Fruit fly (Drosophila melanogaster) whole organism, embryonic: ENCODE data around the gene CG31121.

Source experiments
- Atf-2 ChIP-seq: fragments of 200-800 bp; sonication (Bioruptor generic); optimal IDR thresholded peaks from 2 replicates; lab custom pipeline; 2016; ENCODE audit warnings: missing biosample characterization, missing genetic modification characterization
- Atf3 ChIP-seq: fragments of 200-800 bp; sonication (Bioruptor generic); optimal IDR thresholded peaks from 3 replicates; lab custom pipeline; 2016; ENCODE audit warnings: missing biosample characterization, missing genetic modification characterization
- CG11093 ChIP-seq: fragments of 200-800 bp; sonication (Bioruptor generic); IDR thresholded peaks from 3 replicates; pipeline ENCODE4 v1.3.6; 2022; ENCODE audit warnings: missing biosample characterization, missing genetic modification characterization
- CG11398 ChIP-seq: fragments of 200-800 bp; sonication (Bioruptor generic); optimal IDR thresholded peaks from 2 replicates; lab custom pipeline; 2016; ENCODE audit warnings: missing biosample characterization, missing genetic modification characterization
- CG12219 ChIP-seq: fragments of 200-800 bp; sonication (Bioruptor generic); optimal IDR thresholded peaks from 3 replicates; lab custom pipeline; 2018; ENCODE audit warnings: missing biosample characterization, mild to moderate bottlenecking, missing genetic modification characterization
- CG12236 ChIP-seq: fragments of 200-800 bp; sonication (Bioruptor generic); optimal IDR thresholded peaks from 2 replicates; lab custom pipeline; 2016; ENCODE audit warnings: missing biosample characterization, missing genetic modification characterization
- CG12659 ChIP-seq: fragments of 200-800 bp; sonication (Bioruptor generic); optimal IDR thresholded peaks from 3 replicates; lab custom pipeline; 2017; ENCODE audit warnings: mild to moderate bottlenecking, missing biosample characterization, missing genetic modification reagents, missing genetic modification characterization
- CG14441 ChIP-seq: fragments of 200-800 bp; sonication (Bioruptor generic); IDR thresholded peaks from 2 replicates; pipeline ENCODE4 v1.3.6; 2022; ENCODE audit warnings: missing biosample characterization, missing genetic modification characterization
- CG16863 ChIP-seq: fragments of 200-800 bp; sonication (Bioruptor generic); optimal IDR thresholded peaks from 3 replicates; lab custom pipeline; 2016; ENCODE audit warnings: missing biosample characterization, missing genetic modification characterization
- CG17359 ChIP-seq: fragments of 200-800 bp; sonication (Bioruptor generic); optimal IDR thresholded peaks from 3 replicates; lab custom pipeline; 2018; ENCODE audit warnings: missing biosample characterization, mild to moderate bottlenecking, missing genetic modification characterization, moderate library complexity
- CG18262 ChIP-seq: fragments of 200-800 bp; optimal IDR thresholded peaks from 3 replicates; lab custom pipeline; 2019; ENCODE audit warnings: missing biosample characterization, mild to moderate bottlenecking, missing genetic modification characterization, moderate library complexity
- CG1832 ChIP-seq: fragments of 200-800 bp; sonication (Bioruptor generic); optimal IDR thresholded peaks from 2 replicates; lab custom pipeline; 2017; ENCODE audit warnings: missing biosample characterization, mild to moderate bottlenecking, missing genetic modification characterization, inconsistent platforms
- CG3163 ChIP-seq: fragments of 200-800 bp; sonication (Bioruptor generic); optimal IDR thresholded peaks from 3 replicates; lab custom pipeline; 2016; ENCODE audit warnings: missing biosample characterization, missing genetic modification characterization
- CG34376 ChIP-seq: fragments of 200-800 bp; sonication (Bioruptor generic); optimal IDR thresholded peaks from 2 replicates; lab custom pipeline; 2018; ENCODE audit warnings: missing biosample characterization, mild to moderate bottlenecking, missing genetic modification characterization
- CG3838 ChIP-seq: fragments of 200-800 bp; sonication (Bioruptor generic); optimal IDR thresholded peaks from 3 replicates; lab custom pipeline; 2016; ENCODE audit warnings: missing biosample characterization, missing genetic modification characterization
- CG4424 ChIP-seq: fragments of 200-800 bp; sonication (Bioruptor generic); optimal IDR thresholded peaks from 3 replicates; lab custom pipeline; 2016; ENCODE audit warnings: missing biosample characterization, missing genetic modification characterization
- CG4820 ChIP-seq: fragments of 200-800 bp; sonication (Bioruptor generic); optimal IDR thresholded peaks from 3 replicates; lab custom pipeline; 2016; ENCODE audit warnings: missing biosample characterization, missing genetic modification characterization
- CG5245 ChIP-seq: fragments of 200-800 bp; sonication (Bioruptor generic); optimal IDR thresholded peaks from 3 replicates; lab custom pipeline; 2016; ENCODE audit warnings: missing biosample characterization, missing genetic modification characterization
- CG6791 ChIP-seq: fragments of 200-800 bp; sonication (Bioruptor generic); IDR thresholded peaks from 3 replicates; pipeline ENCODE4 v1.3.6; 2022; ENCODE audit warnings: missing biosample characterization, missing genetic modification characterization; ENCODE audit not compliant: partially characterized antibody
- CG6854 ChIP-seq: fragments of 200-800 bp; sonication (Bioruptor generic); optimal IDR thresholded peaks from 3 replicates; lab custom pipeline; 2017; ENCODE audit warnings: missing biosample characterization, mild to moderate bottlenecking, missing genetic modification characterization
- CG9797 ChIP-seq: fragments of 200-800 bp; sonication (Bioruptor generic); optimal IDR thresholded peaks from 3 replicates; lab custom pipeline; 2018; ENCODE audit warnings: missing biosample characterization, mild to moderate bottlenecking, missing genetic modification characterization
- CG9932 ChIP-seq: fragments of 200-800 bp; sonication (Bioruptor generic); IDR thresholded peaks from 2 replicates; pipeline ENCODE4 v1.3.6; 2022; ENCODE audit warnings: missing biosample characterization, missing genetic modification characterization
- D ChIP-seq, 2 experiments: fragments of 200-800 bp in 1 of 2; fragments of >200 bp in 1 of 2; sonication (Bioruptor generic) in 1 of 2; optimal IDR thresholded peaks; 2 replicates in 1 of 2; 3 replicates in 1 of 2; lab custom pipeline; 2017; ENCODE audit warnings: mild to moderate bottlenecking in 1 of 2, missing biosample characterization in 1 of 2, missing genetic modification characterization in 1 of 2, missing genetic modification reagents in 1 of 2
- E2f1 ChIP-seq: fragments of 200-800 bp; sonication (Bioruptor generic); IDR thresholded peaks from 2 replicates; pipeline ENCODE4 v1.3.6; 2022; ENCODE audit warnings: missing biosample characterization, missing genetic modification characterization
- Elba2 ChIP-seq: fragments of 200-800 bp; sonication (Bioruptor generic); optimal IDR thresholded peaks from 3 replicates; lab custom pipeline; 2016; ENCODE audit warnings: missing biosample characterization, missing genetic modification characterization
- HLH54F ChIP-seq: fragments of 200-800 bp; sonication (Bioruptor generic); optimal IDR thresholded peaks from 3 replicates; lab custom pipeline; 2016; ENCODE audit warnings: missing biosample characterization, missing genetic modification characterization
- Meics ChIP-seq: fragments of 200-800 bp; sonication (Bioruptor generic); optimal IDR thresholded peaks from 2 replicates; lab custom pipeline; 2017; ENCODE audit warnings: missing biosample characterization, mild to moderate bottlenecking, missing genetic modification characterization
- NfI ChIP-seq: fragments of 200-800 bp; sonication (Bioruptor generic); optimal IDR thresholded peaks from 3 replicates; lab custom pipeline; 2018; ENCODE audit warnings: missing biosample characterization, mild to moderate bottlenecking, missing genetic modification characterization, moderate library complexity
- Six4 ChIP-seq: fragments of 200-800 bp; sonication (Bioruptor generic); optimal IDR thresholded peaks from 2 replicates; lab custom pipeline; 2016; ENCODE audit warnings: missing biosample characterization, missing genetic modification characterization
- Stat92E ChIP-seq, 3 experiments: fragments of >200 bp in 2 of 3; fragments of 200-800 bp in 1 of 3; sonication (Bioruptor generic) in 1 of 3; optimal IDR thresholded peaks; 2 replicates each; lab custom pipeline; 2017 to 2019; ENCODE audit warnings: missing biosample characterization in 3 of 3, missing genetic modification characterization in 3 of 3, mild to moderate bottlenecking in 1 of 3, moderate library complexity in 1 of 3
- aop ChIP-seq: fragments of 200-800 bp; sonication (Bioruptor generic); IDR thresholded peaks from 2 replicates; pipeline ENCODE4 v1.3.6; 2022; ENCODE audit warnings: missing biosample characterization, missing genetic modification characterization
- ap ChIP-seq: fragments of 200-800 bp; sonication (Bioruptor generic); IDR thresholded peaks from 2 replicates; pipeline ENCODE4 v1.3.6; 2022; ENCODE audit warnings: missing biosample characterization, missing genetic modification characterization
- ato ChIP-seq: fragments of 200-800 bp; sonication (Bioruptor generic); IDR thresholded peaks from 2 replicates; pipeline ENCODE4 v1.3.6; 2022; ENCODE audit warnings: missing biosample characterization, missing genetic modification characterization; ENCODE audit not compliant: partially characterized antibody
- bbx ChIP-seq: fragments of 200-800 bp; sonication (Bioruptor generic); IDR thresholded peaks from 2 replicates; pipeline ENCODE4 v1.3.6; 2022; ENCODE audit warnings: missing biosample characterization, missing genetic modification characterization; ENCODE audit not compliant: partially characterized antibody
- cas ChIP-seq: fragments of 200-800 bp; sonication (Bioruptor generic); IDR thresholded peaks from 2 replicates; pipeline ENCODE4 v1.3.6; 2022; ENCODE audit warnings: missing biosample characterization, missing genetic modification characterization
- esg ChIP-seq: fragments of 200-800 bp; sonication (Bioruptor generic); conservative IDR thresholded peaks from 2 replicates; pipeline ENCODE4 v1.3.6; 2022; ENCODE audit warnings: missing biosample characterization, missing genetic modification characterization
- gem ChIP-seq: fragments of 200-800 bp; sonication (Bioruptor generic); optimal IDR thresholded peaks from 2 replicates; lab custom pipeline; 2019; ENCODE audit warnings: missing biosample characterization, mild to moderate bottlenecking, missing genetic modification characterization, moderate library complexity
- gfzf ChIP-seq: fragments of 200-800 bp; sonication (Bioruptor generic); optimal IDR thresholded peaks from 2 replicates; lab custom pipeline; 2016; ENCODE audit warnings: missing biosample characterization, mild to moderate bottlenecking, missing genetic modification characterization, moderate library complexity
- gt ChIP-seq: fragments of 200-800 bp; sonication (Bioruptor generic); IDR thresholded peaks from 2 replicates; pipeline ENCODE4 v1.3.6; 2022; ENCODE audit warnings: missing biosample characterization, missing genetic modification characterization
- jing ChIP-seq: fragments of 200-800 bp; sonication (Bioruptor generic); optimal IDR thresholded peaks from 2 replicates; lab custom pipeline; 2018; ENCODE audit warnings: missing biosample characterization, mild to moderate bottlenecking, missing genetic modification characterization
- kni ChIP-seq: fragments of 200-800 bp; sonication (Bioruptor generic); optimal IDR thresholded peaks from 3 replicates; lab custom pipeline; 2017; ENCODE audit warnings: mild to moderate bottlenecking, missing biosample characterization, missing genetic modification reagents, missing genetic modification characterization
- lola ChIP-seq, 3 experiments: fragments of >200 bp in 2 of 3; fragments of 200-800 bp in 1 of 3; sonication (Bioruptor generic) in 1 of 3; optimal IDR thresholded peaks; 2 replicates each; lab custom pipeline; 2017 to 2019; ENCODE audit warnings: missing biosample characterization in 3 of 3, missing genetic modification characterization in 3 of 3, mild to moderate bottlenecking in 1 of 3, moderate library complexity in 1 of 3
- mam ChIP-seq: fragments of 200-800 bp; sonication (Bioruptor generic); optimal IDR thresholded peaks from 3 replicates; lab custom pipeline; 2016; ENCODE audit warnings: missing biosample characterization, missing genetic modification characterization
- phol ChIP-seq: fragments of 200-800 bp; sonication (Bioruptor generic); optimal IDR thresholded peaks from 3 replicates; lab custom pipeline; 2018; ENCODE audit warnings: missing biosample characterization, mild to moderate bottlenecking, missing genetic modification characterization, moderate library complexity
- pum ChIP-seq: fragments of 200-800 bp; sonication (Bioruptor generic); optimal IDR thresholded peaks from 2 replicates; lab custom pipeline; 2016; ENCODE audit warnings: missing biosample characterization, missing genetic modification characterization
- seq ChIP-seq: fragments of 200-800 bp; sonication (Bioruptor generic); IDR thresholded peaks from 2 replicates; pipeline ENCODE4 v1.3.6; 2022; ENCODE audit warnings: missing biosample characterization, missing genetic modification characterization
- shn ChIP-seq: fragments of 200-800 bp; sonication (Bioruptor generic); optimal IDR thresholded peaks from 3 replicates; lab custom pipeline; 2016; ENCODE audit warnings: missing biosample characterization, missing genetic modification characterization
- sim ChIP-seq: fragments of 200-800 bp; sonication (Bioruptor generic); IDR thresholded peaks from 2 replicates; pipeline ENCODE4 v1.3.6; 2022; ENCODE audit warnings: missing biosample characterization, missing genetic modification characterization
- sqz ChIP-seq: fragments of 200-800 bp; sonication (Bioruptor generic); optimal IDR thresholded peaks from 3 replicates; lab custom pipeline; 2018; ENCODE audit warnings: missing biosample characterization, mild to moderate bottlenecking, missing genetic modification characterization
- stwl ChIP-seq: fragments of 200-800 bp; sonication (Bioruptor generic); optimal IDR thresholded peaks from 3 replicates; lab custom pipeline; 2018; ENCODE audit warnings: missing biosample characterization, mild to moderate bottlenecking, missing genetic modification characterization, moderate library complexity
- zfh1 ChIP-seq: fragments of 200-800 bp; sonication (Bioruptor generic); IDR thresholded peaks from 3 replicates; pipeline ENCODE4 v1.3.6; 2022; ENCODE audit warnings: missing biosample characterization, missing genetic modification characterization

The CG31121 gene

DNA sequence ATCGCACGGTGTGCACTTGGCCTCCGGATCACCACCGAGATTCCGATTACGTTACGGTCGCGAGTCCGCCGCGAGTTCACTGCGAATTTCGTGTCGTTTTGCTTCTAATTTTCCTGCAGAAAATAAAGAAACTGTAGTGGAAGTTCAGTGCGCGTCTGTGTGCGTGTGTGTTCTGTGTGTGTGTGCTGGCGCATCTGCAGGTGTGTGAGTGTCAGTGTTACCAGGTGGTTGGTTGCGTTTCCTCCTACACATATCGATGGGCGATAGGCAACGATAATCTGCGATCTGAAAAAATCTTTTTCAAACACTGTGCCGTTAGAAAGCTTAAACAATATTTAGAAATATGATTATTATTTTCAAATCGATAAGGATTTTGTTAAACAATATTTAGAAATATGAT is 43.6 kb upstream of the CG31121 start, which contains the start of gene Osbp (continued):
- TF ChIP-seq CG6854 (GFP tag; lab: Kevin White, UChicago) (no peak), CG11398 (GFP tag; lab: Kevin White, UChicago) (no peak), NfI (GFP tag; lab: Kevin White, UChicago) (peak; percentile 32), phol (tag; lab: Kevin White, UChicago) (peak; percentile 17), CG12219 (GFP tag; lab: Kevin White, UChicago) (no peak), CG3163 (no peak), CG16863 (GFP tag; lab: Kevin White, UChicago) (no peak), CG11093 (GFP tag; lab: Robert Waterston, UW) (no peak), CG12236 (GFP tag; lab: Kevin White, UChicago) (no peak), Six4 (no peak), CG14441 (GFP tag; lab: Robert Waterston, UW) (no peak), CG9797 (GFP tag; lab: Kevin White, UChicago) (peak; percentile 79), esg (GFP tag; lab: Robert Waterston, UW) (no peak), mam (GFP tag; lab: Kevin White, UChicago) (no peak), sqz (GFP tag; lab: Kevin White, UChicago) (no peak), D (optimal IDR thresholded peaks at IDR 0.05; lab: Kevin White, UChicago) (no peak), D (GFP tag; optimal IDR thresholded peaks at IDR 0.05; lab: Kevin White, UChicago) (no peak), E2f1 (no peak), aop (GFP tag; lab: Robert Waterston, UW) (peak; percentile 59; the same call in 1 of the 2 replicates), CG3838 (GFP tag; lab: Kevin White, UChicago) (no peak), Atf3 (GFP tag; lab: Kevin White, UChicago) (no peak), cas (GFP tag; lab: Robert Waterston, UW) (peak; percentile 47; the same call in 1 of the 2 replicates), Stat92E (GFP tag; optimal IDR thresholded peaks at IDR 0.05; lab: Kevin White, UChicago) (no peak), Elba2 (GFP tag; lab: Kevin White, UChicago) (no peak), pum (GFP tag; lab: Kevin White, UChicago) (no peak), gfzf (GFP tag; lab: Kevin White, UChicago) (peak; percentile 79), sim (no peak), jing (GFP tag; lab: Kevin White, UChicago) (no peak), CG17359 (tag; lab: Kevin White, UChicago) (no peak), CG5245 (GFP tag; lab: Kevin White, UChicago) (no peak), lola (GFP tag; optimal IDR thresholded peaks at IDR 0.05; lab: Kevin White, UChicago) (no peak), CG4820 (GFP tag; lab: Kevin White, UChicago) (no peak), CG1832 (GFP tag; lab: Kevin White, UChicago) (no peak), HLH54F (GFP tag; lab: Kevin White, UChicago) (no peak), CG6791 (GFP tag; lab: Robert Waterston, UW) (peak; percentile 75), CG9932 (GFP tag; lab: Robert Waterston, UW) (no peak), Atf-2 (GFP tag; lab: Kevin White, UChicago) (no peak), zfh1 (GFP tag; lab: Robert Waterston, UW) (0 out of 3 replicates have a peak, but pooled peaks have one; percentile 15), seq (GFP tag; lab: Robert Waterston, UW) (no peak), kni (no peak), stwl (peak; percentile 78), gem (tag; lab: Kevin White, UChicago) (no peak), bbx (GFP tag; lab: Robert Waterston, UW) (peak; percentile 72), ato (GFP tag; lab: Robert Waterston, UW) (peak; percentile 58; the same call in 1 of the 2 replicates), CG18262 (tag; lab: Kevin White, UChicago) (no peak), CG34376 (GFP tag; lab: Kevin White, UChicago) (peak; percentile 19), ap (GFP tag; lab: Robert Waterston, UW) (no peak), shn (GFP tag; lab: Kevin White, UChicago) (no peak), CG4424 (GFP tag; lab: Kevin White, UChicago) (no peak), CG12659 (GFP tag; lab: Kevin White, UChicago) (peak; percentile 44), Meics (GFP tag; lab: Kevin White, UChicago) (no peak), gt (GFP tag; lab: Robert Waterston, UW) (no peak)
